Fruit fly (Drosophila melanogaster) whole organism, embryonic: ENCODE results near the gene TwdlX.

Experiments used
- CG10979 ChIP-seq: fragments of 200-800 bp; sonication (Bioruptor generic); optimal IDR thresholded peaks from 2 replicates; lab custom pipeline; 2018; ENCODE audit warnings: missing biosample characterization, mild to moderate bottlenecking, missing genetic modification characterization, moderate library complexity
- amos ChIP-seq: fragments of 200-800 bp; sonication (Bioruptor generic); IDR thresholded peaks from 2 replicates; pipeline ENCODE4 v1.3.6; 2022; ENCODE audit warnings: missing biosample characterization, missing genetic modification characterization; ENCODE audit not compliant: partially characterized antibody
- onecut ChIP-seq: fragments of 200-800 bp; sonication (Bioruptor generic); IDR thresholded peaks from 2 replicates; pipeline ENCODE4 v1.3.6; 2022; ENCODE audit warnings: missing biosample characterization, missing genetic modification characterization
- pfk ChIP-seq: fragments of 200-800 bp; sonication (Bioruptor generic); optimal IDR thresholded peaks from 2 replicates; lab custom pipeline; 2018; ENCODE audit warnings: missing biosample characterization, mild to moderate bottlenecking, missing genetic modification characterization, moderate library complexity

- TF ChIP-seq CG10979 (tag; lab: Kevin White, UChicago) (no peak), pfk (GFP tag; lab: Kevin White, UChicago) (no peak), onecut (no peak), amos (no peak)
Measured at dm6 chrX:16692325-16692724, 38.6 kb upstream of the TwdlX start.
